Worm (Caenorhabditis elegans) whole organism, late embryonic: Measurements from ENCODE around the gene C33D3.5.

Source experiments
- C08G9.2 ChIP-seq: sonication (generic microtip); optimal IDR thresholded peaks from 2 replicates; lab custom pipeline; 2016; ENCODE audit warnings: mild to moderate bottlenecking, missing genetic modification characterization, moderate library complexity, missing compliant biosample characterization
- F13H6.1 ChIP-seq: sonication (generic microtip); optimal IDR thresholded peaks from 2 replicates; lab custom pipeline; 2016; ENCODE audit warnings: missing genetic modification characterization, missing compliant biosample characterization
- K02D7.2 ChIP-seq: sonication (generic microtip); optimal IDR thresholded peaks from 2 replicates; lab custom pipeline; 2017; ENCODE audit warnings: mild to moderate bottlenecking, missing genetic modification characterization, missing compliant biosample characterization
- ahr-1 ChIP-seq: sonication (generic microtip); optimal IDR thresholded peaks from 2 replicates; lab custom pipeline; 2016; ENCODE audit warnings: missing genetic modification characterization, missing compliant biosample characterization
- ceh-18 ChIP-seq: sonication (generic microtip); optimal IDR thresholded peaks from 2 replicates; lab custom pipeline; 2016; ENCODE audit warnings: missing genetic modification characterization, missing compliant biosample characterization
- ceh-19 ChIP-seq: fragments of 200-800 bp; sonication (Bioruptor generic); optimal IDR thresholded peaks from 2 replicates; lab custom pipeline; 2018; ENCODE audit warnings: mild to moderate bottlenecking, missing genetic modification characterization, missing compliant biosample characterization
- ceh-2 ChIP-seq: sonication (generic microtip); optimal IDR thresholded peaks from 2 replicates; lab custom pipeline; 2016; ENCODE audit warnings: missing genotype, missing genetic modification characterization, missing compliant biosample characterization
- ceh-24 ChIP-seq: sonication (generic microtip); optimal IDR thresholded peaks from 2 replicates; lab custom pipeline; 2016; ENCODE audit warnings: mild to moderate bottlenecking, missing genetic modification characterization, missing compliant biosample characterization
- ceh-31 ChIP-seq: sonication (generic microtip); optimal IDR thresholded peaks from 2 replicates; lab custom pipeline; 2016; ENCODE audit warnings: missing genetic modification characterization, missing compliant biosample characterization
- ceh-45 ChIP-seq: fragments of 200-800 bp; sonication (Bioruptor generic); IDR thresholded peaks from 2 replicates; pipeline ENCODE4 v1.3.6; 2022; ENCODE audit warnings: missing genetic modification reagents, missing genetic modification characterization, missing compliant biosample characterization
- ceh-48 ChIP-seq: sonication (generic microtip); optimal IDR thresholded peaks from 2 replicates; lab custom pipeline; 2016; ENCODE audit warnings: missing genetic modification characterization, inconsistent platforms, missing compliant biosample characterization
- ceh-6 ChIP-seq: fragments of 200-800 bp; sonication (Bioruptor generic); optimal IDR thresholded peaks from 2 replicates; lab custom pipeline; 2018; ENCODE audit warnings: mild to moderate bottlenecking, missing genetic modification characterization, missing compliant biosample characterization
- ceh-9 ChIP-seq: sonication (generic microtip); optimal IDR thresholded peaks from 2 replicates; lab custom pipeline; 2016; ENCODE audit warnings: mild to moderate bottlenecking, missing genetic modification characterization, inconsistent platforms, missing compliant biosample characterization
- dmd-4 ChIP-seq: sonication (generic microtip); optimal IDR thresholded peaks from 2 replicates; lab custom pipeline; 2016; ENCODE audit warnings: borderline replicate concordance, missing genetic modification characterization, missing compliant biosample characterization
- elt-2 ChIP-seq: sonication (generic microtip); optimal IDR thresholded peaks from 2 replicates; lab custom pipeline; 2016; ENCODE audit warnings: missing genetic modification reagents, missing genetic modification characterization, missing compliant biosample characterization
- elt-4 ChIP-seq: sonication (generic microtip); optimal IDR thresholded peaks from 2 replicates; lab custom pipeline; 2016; ENCODE audit warnings: missing genetic modification characterization, missing compliant biosample characterization
- fkh-10 ChIP-seq: fragments of 150-350 bp; optimal IDR thresholded peaks from 2 replicates; lab custom pipeline; 2014; ENCODE audit warnings: missing biosample characterization, missing genetic modification reagents, missing genetic modification characterization
- gmeb-2 ChIP-seq: sonication (generic microtip); optimal IDR thresholded peaks from 2 replicates; lab custom pipeline; 2016; ENCODE audit warnings: missing genetic modification characterization, inconsistent platforms, missing compliant biosample characterization
- hlh-15 ChIP-seq: sonication (generic microtip); optimal IDR thresholded peaks from 2 replicates; lab custom pipeline; 2016; ENCODE audit warnings: missing genetic modification characterization, missing compliant biosample characterization
- hlh-30 ChIP-seq: sonication (generic microtip); optimal IDR thresholded peaks from 2 replicates; lab custom pipeline; 2017; ENCODE audit warnings: antibody characterized with exemption, missing genetic modification characterization, missing compliant biosample characterization; ENCODE audit not compliant: insufficient read depth
- hlh-6 ChIP-seq: sonication (generic microtip); optimal IDR thresholded peaks from 2 replicates; lab custom pipeline; 2016; ENCODE audit warnings: missing genotype, missing genetic modification characterization, missing compliant biosample characterization
- lin-11 ChIP-seq: fragments of 200-800 bp; sonication (Bioruptor generic); optimal IDR thresholded peaks from 2 replicates; lab custom pipeline; 2018; ENCODE audit warnings: mild to moderate bottlenecking, missing genetic modification characterization, missing compliant biosample characterization
- mec-3 ChIP-seq: sonication (generic microtip); optimal IDR thresholded peaks from 2 replicates; lab custom pipeline; 2016; ENCODE audit warnings: borderline replicate concordance, missing genetic modification characterization, missing compliant biosample characterization
- nhr-11 ChIP-seq: fragments of 150-350 bp; optimal IDR thresholded peaks from 2 replicates; lab custom pipeline; 2014; ENCODE audit warnings: missing biosample characterization, missing genetic modification characterization
- npax-4 ChIP-seq: sonication (generic microtip); optimal IDR thresholded peaks from 2 replicates; lab custom pipeline; 2016; ENCODE audit warnings: missing genetic modification characterization, missing compliant biosample characterization
- pag-3 ChIP-seq: sonication (generic microtip); optimal IDR thresholded peaks from 2 replicates; lab custom pipeline; 2016; ENCODE audit warnings: missing compliant biosample characterization, missing genetic modification characterization, borderline replicate concordance
- pat-9 ChIP-seq: fragments of 200-800 bp; sonication (Bioruptor generic); optimal IDR thresholded peaks from 2 replicates; lab custom pipeline; 2018; ENCODE audit warnings: mild to moderate bottlenecking, missing genetic modification characterization, moderate library complexity, missing compliant biosample characterization
- pax-1 ChIP-seq: fragments of 150-350 bp; optimal IDR thresholded peaks from 2 replicates; lab custom pipeline; 2014; ENCODE audit warnings: missing biosample characterization, missing genetic modification characterization
- pha-2 ChIP-seq: sonication (generic microtip); optimal IDR thresholded peaks from 2 replicates; lab custom pipeline; 2017; ENCODE audit warnings: mild to moderate bottlenecking, missing genetic modification characterization, missing compliant biosample characterization
- pqm-1 ChIP-seq: sonication (generic microtip); optimal IDR thresholded peaks from 2 replicates; lab custom pipeline; 2016; ENCODE audit warnings: missing genetic modification characterization, missing compliant biosample characterization
- ref-2 ChIP-seq: sonication (generic microtip); optimal IDR thresholded peaks from 2 replicates; lab custom pipeline; 2016; ENCODE audit warnings: missing genetic modification characterization, missing compliant biosample characterization
- sdc-2 ChIP-seq: sonication (generic microtip); optimal IDR thresholded peaks from 2 replicates; lab custom pipeline; 2016; ENCODE audit warnings: missing genotype, missing genetic modification characterization, missing compliant biosample characterization
- sox-2 ChIP-seq: fragments of 200-800 bp; sonication (Bioruptor generic); IDR thresholded peaks from 2 replicates; pipeline ENCODE4 v1.3.6; 2022; ENCODE audit warnings: missing genetic modification reagents, missing genetic modification characterization, missing compliant biosample characterization
- tbx-2 ChIP-seq: sonication (generic microtip); optimal IDR thresholded peaks from 2 replicates; lab custom pipeline; 2016; ENCODE audit warnings: missing genetic modification characterization, missing compliant biosample characterization
- unc-3 ChIP-seq, 2 experiments: fragments of 200-800 bp in 1 of 2; sonication (Bioruptor generic) in 1 of 2; sonication (generic microtip) in 1 of 2; conservative IDR thresholded peaks in 1 of 2; optimal IDR thresholded peaks in 1 of 2; 2 replicates each; pipeline versions ENCODE4 v1.3.6 to Lab custom; 2016 to 2022; ENCODE audit warnings: missing compliant biosample characterization in 2 of 2, missing genetic modification characterization in 2 of 2, missing genetic modification reagents in 1 of 2
- unc-42 ChIP-seq: sonication (generic microtip); optimal IDR thresholded peaks from 2 replicates; lab custom pipeline; 2016; ENCODE audit warnings: missing genotype, missing genetic modification characterization, missing compliant biosample characterization
- unc-55 ChIP-seq: sonication (generic microtip); optimal IDR thresholded peaks from 2 replicates; lab custom pipeline; 2017; ENCODE audit warnings: missing biosample characterization, missing genetic modification reagents, missing genetic modification characterization
- unc-86 ChIP-seq: sonication (generic microtip); optimal IDR thresholded peaks from 2 replicates; lab custom pipeline; 2016; ENCODE audit warnings: missing genetic modification characterization, missing compliant biosample characterization
- zip-5 ChIP-seq: sonication (generic microtip); optimal IDR thresholded peaks from 2 replicates; lab custom pipeline; 2016; ENCODE audit warnings: missing genetic modification characterization, missing compliant biosample characterization
- ztf-16 ChIP-seq: sonication (generic microtip); optimal IDR thresholded peaks from 2 replicates; lab custom pipeline; 2017; ENCODE audit warnings: missing genetic modification characterization, missing compliant biosample characterization

The C33D3.5 gene

DNA sequence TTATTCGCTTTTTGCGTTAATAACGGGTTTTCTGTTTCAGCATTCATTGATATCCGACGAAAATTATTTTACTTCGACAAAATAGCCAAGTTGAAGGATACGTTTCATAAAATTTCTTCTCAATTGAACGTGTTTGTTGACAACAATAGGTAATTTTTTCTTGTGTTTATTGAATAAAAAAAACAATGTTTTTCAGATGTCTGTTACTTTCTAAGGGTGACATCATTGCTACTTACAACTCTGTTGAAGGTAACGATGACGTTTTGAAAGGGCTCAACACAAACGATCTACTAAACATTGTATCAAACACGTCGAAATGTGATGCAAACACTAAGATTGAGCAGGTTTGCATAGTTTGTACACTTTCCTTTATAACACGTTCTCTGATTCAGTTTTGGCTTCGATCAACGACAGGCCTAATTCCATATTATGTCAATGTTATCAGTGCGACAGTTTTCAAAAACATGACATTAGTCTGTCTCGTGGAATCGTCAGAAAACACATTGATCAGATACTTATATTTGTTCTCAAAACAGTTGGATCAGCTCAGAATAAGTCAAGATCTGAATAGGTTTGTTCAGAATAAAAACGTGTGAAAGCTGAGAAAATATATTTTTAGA is 43.6 kb downstream of the C33D3.5 start:
- no peak for TF ChIP-seq sdc-2
- TF ChIP-seq, all 69 proteins: peak for 0

DNA sequence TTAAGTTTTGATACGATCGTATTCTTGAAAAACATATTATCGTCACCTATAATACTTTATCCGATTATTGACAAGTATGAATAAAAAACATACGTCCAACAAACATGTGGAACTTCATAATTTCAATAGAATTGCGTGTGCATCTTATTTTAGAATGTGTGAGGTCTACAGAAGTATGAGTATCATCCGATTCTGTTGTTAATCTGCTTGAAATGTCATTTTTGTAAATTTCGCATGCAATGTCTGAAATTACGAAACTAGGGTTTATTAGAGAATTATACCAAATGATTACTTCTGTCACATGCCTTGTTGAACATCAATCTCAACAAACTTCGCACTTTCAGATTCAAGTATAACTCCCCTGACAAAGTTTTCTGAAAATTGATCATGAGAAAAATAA is 50.6 kb downstream of the C33D3.5 start:
- no peak for TF ChIP-seq ztf-16 (tag; lab: Kevin White, UChicago)
- TF ChIP-seq ceh-18 (tag; lab: Kevin White, UChicago): no peak
- no peak for TF ChIP-seq ahr-1 (tag; lab: Kevin White, UChicago)
- no peak for TF ChIP-seq pax-1 (tag; lab: Kevin White, UChicago)
- TF ChIP-seq ceh-48 (tag; lab: Kevin White, UChicago): no peak
- no peak for TF ChIP-seq sox-2 (GFP tag; lab: Robert Waterston, UW)
- TF ChIP-seq hlh-15 (tag; lab: Kevin White, UChicago): no peak
- TF ChIP-seq ceh-45: no peak
- TF ChIP-seq gmeb-2 (tag; lab: Kevin White, UChicago): no peak
- TF ChIP-seq hlh-30 (tag; lab: Kevin White, UChicago): no peak
- no peak for TF ChIP-seq dmd-4 (tag; lab: Kevin White, UChicago)
- no peak for TF ChIP-seq elt-2 (tag; lab: Kevin White, UChicago)
- TF ChIP-seq F13H6.1 (tag; lab: Kevin White, UChicago): no peak
- TF ChIP-seq zip-5: no peak
- no peak for TF ChIP-seq unc-3 (GFP tag; conservative IDR thresholded peaks at IDR 0.05; lab: Robert Waterston, UW)
- TF ChIP-seq unc-3 (tag; optimal IDR thresholded peaks at IDR 0.05; lab: Kevin White, UChicago): no peak
- TF ChIP-seq lin-11 (tag; lab: Kevin White, UChicago): no peak

ce11 chrX:10542313-10543048 is 51.3 kb downstream of the C33D3.5 start, which contains the start of the genes F59F5.3 and F59F5.4:
F59F5.3 (minus strand) TSS chrX:10542413.
F59F5.4 (plus strand) TSS chrX:10542998.
- no peak for TF ChIP-seq pat-9 (tag; lab: Kevin White, UChicago)
- no peak for TF ChIP-seq ceh-19
- no peak for TF ChIP-seq unc-42 (tag; lab: Kevin White, UChicago)
- TF ChIP-seq unc-55 (GFP tag; lab: Kevin White, UChicago): no peak
- TF ChIP-seq ceh-9: no peak
- TF ChIP-seq ref-2 (tag; lab: Kevin White, UChicago): no peak
- no peak for TF ChIP-seq mec-3 (tag; lab: Kevin White, UChicago)
- TF ChIP-seq ceh-6 (GFP tag; lab: Kevin White, UChicago): no peak
- TF ChIP-seq C08G9.2 (tag; lab: Kevin White, UChicago): no peak
- TF ChIP-seq tbx-2 (tag; lab: Kevin White, UChicago): no peak
- no peak for TF ChIP-seq ceh-2 (tag; lab: Kevin White, UChicago)

ce11 chrX:10545716-10546115 is 54.6 kb downstream of the C33D3.5 start, which contains the start of gene F59F5.5:
F59F5.5 (plus strand) TSS chrX:10546016.
- TF ChIP-seq pqm-1 (no peak), ceh-31 (no peak), pha-2 (tag; lab: Kevin White, UChicago) (no peak), ztf-16 (tag; lab: Kevin White, UChicago) (no peak), elt-2 (tag; lab: Kevin White, UChicago) (no peak), fkh-10 (no peak), npax-4 (tag; lab: Kevin White, UChicago) (no peak), nhr-11 (tag; lab: Kevin White, UChicago) (no peak), K02D7.2 (tag; lab: Kevin White, UChicago) (no peak), pag-3 (tag; lab: Kevin White, UChicago) (no peak), hlh-6 (tag; lab: Kevin White, UChicago) (no peak), ceh-9 (no peak), ceh-24 (tag; lab: Kevin White, UChicago) (no peak), unc-86 (no peak), elt-4 (tag; lab: Kevin White, UChicago) (no peak), mec-3 (tag; lab: Kevin White, UChicago) (no peak)
